Fruit fly (Drosophila melanogaster): Measurements from ENCODE around the gene cindr.

cindr gene

dm6 chr3R:30796715-30797114 lies 11.7 kb upstream of the cindr start (continued):
- TF ChIP-seq salr (GFP tag; optimal IDR thresholded peaks at IDR 0.05) (peak in 1 of 2 experiments; percentile 23), fd85E (GFP tag; optimal IDR thresholded peaks at IDR 0.05) (no peak), net (GFP tag; optimal IDR thresholded peaks at IDR 0.05) (peak; percentile 61), OdsH (GFP tag; optimal IDR thresholded peaks at IDR 0.05) (peak; percentile 55), CG31627 (GFP tag; optimal IDR thresholded peaks at IDR 0.05) (peak; percentile 69), cyc (GFP tag; optimal IDR thresholded peaks at IDR 0.05) (peak; percentile 39), CG6808 (GFP tag; optimal IDR thresholded peaks at IDR 0.05) (no peak), dsx (GFP tag; optimal IDR thresholded peaks at IDR 0.05; ENCODE audit: poor library complexity, severe bottlenecking) (peak; percentile 43), CG6163 (GFP tag; IDR thresholded peaks at IDR 0.05) (peak; percentile 64; the same call in 2 of the 3 replicates), Blimp-1 (GFP tag; optimal IDR thresholded peaks at IDR 0.05) (no peak), vri (GFP tag; optimal IDR thresholded peaks at IDR 0.05) (peak; percentile 31), CG8632 (GFP tag; optimal IDR thresholded peaks at IDR 0.05) (peak; percentile 33), ss (GFP tag; optimal IDR thresholded peaks at IDR 0.05) (peak in 1 of 2 experiments; percentile 22), CG16779 (tag; optimal IDR thresholded peaks at IDR 0.05) (no peak), CG7368 (GFP tag; optimal IDR thresholded peaks at IDR 0.05) (no peak), CG1621 (tag; optimal IDR thresholded peaks at IDR 0.05) (peak; percentile 15), CG32006 (GFP tag; optimal IDR thresholded peaks at IDR 0.05) (peak; percentile 37), Hr38 (GFP tag; optimal IDR thresholded peaks at IDR 0.05) (peak; percentile 7), Gug (GFP tag; IDR thresholded peaks at IDR 0.05) (peak; percentile 68), acj6 (GFP tag; optimal IDR thresholded peaks at IDR 0.05) (peak; percentile 54), CG6854 (GFP tag; optimal IDR thresholded peaks at IDR 0.05) (no peak)

- TF ChIP-seq Hr39 (GFP tag; optimal IDR thresholded peaks at IDR 0.05) (no peak), svp (GFP tag) (peak; percentile 45), CG8119 (GFP tag; IDR thresholded peaks at IDR 0.05) (peak; percentile 42; the same call in 1 of the 3 replicates), CG11902 (GFP tag; optimal IDR thresholded peaks at IDR 0.05) (no peak), Hr4 (GFP tag; optimal IDR thresholded peaks at IDR 0.05) (peak; percentile 51), CG15336 (GFP tag; IDR thresholded peaks at IDR 0.05) (peak; percentile 60), CG3919 (GFP tag; optimal IDR thresholded peaks at IDR 0.05) (peak; percentile 6), CG8319 (GFP tag; optimal IDR thresholded peaks at IDR 0.05) (no peak), dac (GFP tag; optimal IDR thresholded peaks at IDR 0.05) (peak; percentile 6), CG4318 (GFP tag; optimal IDR thresholded peaks at IDR 0.05) (peak; percentile 21), acj6 (GFP tag; optimal IDR thresholded peaks at IDR 0.05) (no peak), Smox (GFP tag; optimal IDR thresholded peaks at IDR 0.05) (no peak), CG9139 (GFP tag; optimal IDR thresholded peaks at IDR 0.05) (no peak), eg (GFP tag; IDR thresholded peaks at IDR 0.05) (peak; percentile 67; the same call in 2 of the 3 replicates), OdsH (GFP tag; optimal IDR thresholded peaks at IDR 0.05) (peak; percentile 5), Eip78C (GFP tag) (peak; percentile 67), Eip93F (GFP tag; optimal IDR thresholded peaks at IDR 0.05) (no peak), Hr38 (GFP tag; optimal IDR thresholded peaks at IDR 0.05) (no peak), CG11294 (GFP tag; IDR thresholded peaks at IDR 0.05) (0 out of 2 replicates have a peak, but pooled peaks have one; percentile 30), CG8632 (GFP tag; optimal IDR thresholded peaks at IDR 0.05) (no peak), CG32006 (GFP tag; optimal IDR thresholded peaks at IDR 0.05) (peak; percentile 51), Lpt (GFP tag; optimal IDR thresholded peaks at IDR 0.05) (no peak), CG6163 (GFP tag; IDR thresholded peaks at IDR 0.05) (peak; percentile 33; the same call in 1 of the 3 replicates)
Measured at dm6 chr3R:30797323-30797911, 11.0 kb upstream of the cindr start.
